Fruit fly (Drosophila melanogaster): ENCODE measurements around the gene dj.

dm6 chr3R:7035703-7036266 lies 23.3 kb upstream of the dj start:
- TF ChIP-seq CG32121 (GFP tag; IDR thresholded peaks at IDR 0.05) (no peak), Ets98B (GFP tag; IDR thresholded peaks at IDR 0.05) (no peak), D1 (tag; optimal IDR thresholded peaks at IDR 0.05) (no peak), CG14655 (GFP tag; optimal IDR thresholded peaks at IDR 0.05) (no peak), gl (tag; optimal IDR thresholded peaks at IDR 0.05) (no peak), CG15710 (tag; optimal IDR thresholded peaks at IDR 0.05) (no peak), CG8159 (tag; optimal IDR thresholded peaks at IDR 0.05) (no peak), EcR (GFP tag; optimal IDR thresholded peaks at IDR 0.05) (no peak), Snoo (tag; optimal IDR thresholded peaks at IDR 0.05) (no peak), Pif1A (GFP tag; optimal IDR thresholded peaks at IDR 0.05) (no peak), rn (GFP tag; IDR thresholded peaks at IDR 0.05) (no peak), CG13204 (GFP tag; optimal IDR thresholded peaks at IDR 0.05) (no peak), fd96Ca (GFP tag; IDR thresholded peaks at IDR 0.05) (no peak)

All from whole organism, pupa.